Worm (Caenorhabditis elegans) whole organism, L1 larva: ENCODE data around the gene nspa-9.

ENCODE experiments used
- C34B4.2 ChIP-seq: sonication (generic microtip); optimal IDR thresholded peaks from 2 replicates; lab custom pipeline; 2017; ENCODE audit warnings: mild to moderate bottlenecking, missing genetic modification characterization, missing compliant biosample characterization
- F16B12.6 ChIP-seq: fragments of 150-350 bp; optimal IDR thresholded peaks from 2 replicates; lab custom pipeline; 2014; ENCODE audit warnings: missing biosample characterization, missing genetic modification characterization
- alr-1 ChIP-seq: fragments of 200-800 bp; sonication (Bioruptor generic); optimal IDR thresholded peaks from 2 replicates; lab custom pipeline; 2018; ENCODE audit warnings: borderline replicate concordance, mild to moderate bottlenecking, missing genetic modification characterization, missing compliant biosample characterization
- aly-2 ChIP-seq: fragments of 150-350 bp; optimal IDR thresholded peaks from 2 replicates; lab custom pipeline; 2014; ENCODE audit warnings: missing biosample characterization, missing genetic modification characterization
- ama-1 ChIP-seq: fragments of 150-350 bp; optimal IDR thresholded peaks from 2 replicates; lab custom pipeline; 2014
- blmp-1 ChIP-seq: fragments of 150-350 bp; optimal IDR thresholded peaks from 2 replicates; lab custom pipeline; 2014; ENCODE audit warnings: missing biosample characterization, missing genetic modification characterization
- ceh-63 ChIP-seq: fragments of 200-800 bp; sonication (Bioruptor generic); optimal IDR thresholded peaks from 2 replicates; lab custom pipeline; 2018; ENCODE audit warnings: mild to moderate bottlenecking, missing genetic modification characterization, missing compliant biosample characterization
- ceh-8 ChIP-seq: fragments of 200-800 bp; sonication (Bioruptor generic); optimal IDR thresholded peaks from 2 replicates; lab custom pipeline; 2018; ENCODE audit warnings: mild to moderate bottlenecking, missing genetic modification characterization, moderate library complexity, missing compliant biosample characterization
- ceh-82 ChIP-seq, 3 experiments: fragments of 150-350 bp in 1 of 3; sonication (generic microtip) in 2 of 3; optimal IDR thresholded peaks; 2 replicates each; lab custom pipeline; 2014 to 2017; ENCODE audit warnings: missing biosample characterization in 3 of 3, missing genetic modification characterization in 3 of 3
- ceh-88 ChIP-seq: fragments of 200-800 bp; sonication (Bioruptor generic); IDR thresholded peaks from 2 replicates; pipeline ENCODE4 v1.3.6; 2022; ENCODE audit warnings: missing genetic modification characterization, missing compliant biosample characterization
- ceh-90 ChIP-seq: sonication (generic microtip); optimal IDR thresholded peaks from 2 replicates; lab custom pipeline; 2016; ENCODE audit warnings: missing genetic modification characterization, missing compliant biosample characterization
- ces-1 ChIP-seq: fragments of 150-350 bp; optimal IDR thresholded peaks from 2 replicates; lab custom pipeline; 2014; ENCODE audit warnings: missing biosample characterization, missing genetic modification reagents, missing genetic modification characterization
- egl-13 ChIP-seq: sonication (generic microtip); optimal IDR thresholded peaks from 2 replicates; lab custom pipeline; 2016; ENCODE audit warnings: missing genotype, missing genetic modification reagents, missing genetic modification characterization, missing compliant biosample characterization
- egl-27 ChIP-seq, 2 experiments: fragments of 150-350 bp in 1 of 2; sonication (generic microtip); optimal IDR thresholded peaks; 3 replicates each; lab custom pipeline; 2017 to 2018; ENCODE audit warnings: missing biosample characterization in 2 of 2, missing genetic modification characterization in 2 of 2, missing genetic modification reagents in 2 of 2
- elt-2 ChIP-seq: sonication (generic microtip); optimal IDR thresholded peaks from 2 replicates; lab custom pipeline; 2016; ENCODE audit warnings: missing genetic modification characterization, mild to moderate bottlenecking, inconsistent platforms, missing compliant biosample characterization, missing genetic modification reagents
- elt-3 ChIP-seq, 6 experiments: fragments of 150-350 bp in 1 of 6; sonication (generic microtip); optimal IDR thresholded peaks; 2 replicates each; lab custom pipeline; 2017 to 2018; ENCODE audit warnings: missing biosample characterization in 6 of 6, missing genetic modification characterization in 6 of 6, inconsistent platforms in 1 of 6
- fkh-10 ChIP-seq: sonication (generic microtip); optimal IDR thresholded peaks from 2 replicates; lab custom pipeline; 2017; ENCODE audit warnings: missing biosample characterization, missing genetic modification reagents, missing genetic modification characterization
- fkh-4 ChIP-seq: sonication (generic microtip); optimal IDR thresholded peaks from 2 replicates; lab custom pipeline; 2016; ENCODE audit warnings: missing compliant biosample characterization, missing genetic modification characterization, borderline replicate concordance
- fos-1 ChIP-seq: fragments of 150-350 bp; optimal IDR thresholded peaks from 2 replicates; lab custom pipeline; 2014; ENCODE audit warnings: missing biosample characterization, missing genetic modification characterization
- grh-1 ChIP-seq: fragments of 200-800 bp; sonication (Bioruptor generic); IDR thresholded peaks from 2 replicates; pipeline ENCODE4 v1.3.6; 2022; ENCODE audit warnings: missing genetic modification reagents, missing genetic modification characterization, missing compliant biosample characterization
- hlh-4 ChIP-seq: sonication (generic microtip); optimal IDR thresholded peaks from 2 replicates; lab custom pipeline; 2016; ENCODE audit warnings: mild to moderate bottlenecking, missing genetic modification characterization, missing compliant biosample characterization
- hpl-2 ChIP-seq: fragments of 150-350 bp; optimal IDR thresholded peaks from 2 replicates; lab custom pipeline; 2014; ENCODE audit warnings: missing biosample characterization, missing genetic modification reagents, missing genetic modification characterization
- irx-1 ChIP-seq: sonication (generic microtip); optimal IDR thresholded peaks from 2 replicates; lab custom pipeline; 2016; ENCODE audit warnings: missing genetic modification characterization, missing compliant biosample characterization
- jun-1 ChIP-seq: fragments of 150-350 bp; optimal IDR thresholded peaks from 2 replicates; lab custom pipeline; 2014; ENCODE audit warnings: missing biosample characterization, missing genetic modification reagents, missing genetic modification characterization
- lin-35 ChIP-seq, 2 experiments: fragments of 150-350 bp; optimal IDR thresholded peaks; 2 replicates each; lab custom pipeline; 2014; ENCODE audit warnings: missing biosample characterization in 2 of 2, missing genetic modification characterization in 2 of 2, missing genetic modification reagents in 2 of 2
- lin-39 ChIP-seq: fragments of 150-350 bp; optimal IDR thresholded peaks from 2 replicates; lab custom pipeline; 2014; ENCODE audit warnings: missing biosample characterization, missing genetic modification reagents, missing genetic modification characterization
- lir-3 ChIP-seq: sonication (generic microtip); optimal IDR thresholded peaks from 2 replicates; lab custom pipeline; 2016; ENCODE audit warnings: mild to moderate bottlenecking, missing genetic modification characterization, moderate library complexity, missing compliant biosample characterization; ENCODE audit not compliant: poor library complexity
- lsy-2 ChIP-seq, 2 experiments: fragments of 150-350 bp; optimal IDR thresholded peaks; 2 replicates each; lab custom pipeline; 2014; ENCODE audit warnings: missing biosample characterization in 2 of 2, missing genetic modification characterization in 2 of 2
- mab-9 ChIP-seq: fragments of 200-800 bp; sonication (Bioruptor generic); IDR thresholded peaks from 2 replicates; pipeline ENCODE4 v1.3.6; 2022; ENCODE audit warnings: missing genetic modification reagents, missing genetic modification characterization, missing compliant biosample characterization
- mdl-1 ChIP-seq, 2 experiments: fragments of 150-350 bp; optimal IDR thresholded peaks; 2 replicates each; lab custom pipeline; 2014 to 2017; ENCODE audit warnings: missing biosample characterization in 2 of 2, missing genetic modification characterization in 2 of 2, inconsistent platforms in 1 of 2
- mep-1 ChIP-seq: fragments of 150-350 bp; optimal IDR thresholded peaks from 2 replicates; lab custom pipeline; 2014; ENCODE audit warnings: missing biosample characterization, missing genetic modification characterization
- nhr-11 ChIP-seq: fragments of 150-350 bp; optimal IDR thresholded peaks from 2 replicates; lab custom pipeline; 2014; ENCODE audit warnings: missing biosample characterization, missing genetic modification characterization
- nhr-12 ChIP-seq: sonication (generic microtip); optimal IDR thresholded peaks from 2 replicates; lab custom pipeline; 2017; ENCODE audit warnings: missing biosample characterization, missing genetic modification characterization
- nhr-19 ChIP-seq: fragments of 200-800 bp; sonication (Bioruptor generic); conservative IDR thresholded peaks from 2 replicates; pipeline ENCODE4 v1.3.6; 2022; ENCODE audit warnings: missing genetic modification characterization, missing compliant biosample characterization
- nhr-28 ChIP-seq: fragments of 150-350 bp; optimal IDR thresholded peaks from 2 replicates; lab custom pipeline; 2014; ENCODE audit warnings: missing biosample characterization, missing genetic modification characterization
- nhr-47 ChIP-seq: sonication (generic microtip); optimal IDR thresholded peaks from 2 replicates; lab custom pipeline; 2016; ENCODE audit warnings: mild to moderate bottlenecking, missing genetic modification characterization, moderate library complexity, missing compliant biosample characterization
- nhr-76 ChIP-seq: sonication (generic microtip); optimal IDR thresholded peaks from 2 replicates; lab custom pipeline; 2017; ENCODE audit warnings: missing biosample characterization, missing genetic modification characterization
- nhr-85 ChIP-seq: sonication (generic microtip); peaks from one replicate; lab custom pipeline; 2016; ENCODE audit warnings: missing genetic modification characterization, inconsistent platforms, missing compliant biosample characterization
- nhr-90 ChIP-seq: sonication (generic microtip); optimal IDR thresholded peaks from 2 replicates; lab custom pipeline; 2016; ENCODE audit warnings: mild to moderate bottlenecking, missing genetic modification characterization, missing compliant biosample characterization; ENCODE audit not compliant: poor library complexity
- pqm-1 ChIP-seq: sonication (generic microtip); optimal IDR thresholded peaks from 3 replicates; lab custom pipeline; 2017; ENCODE audit warnings: missing biosample characterization, missing genetic modification characterization
- skn-1 ChIP-seq: fragments of 150-350 bp; optimal IDR thresholded peaks from 2 replicates; lab custom pipeline; 2014; ENCODE audit warnings: missing biosample characterization, missing genetic modification characterization
- snpc-4 ChIP-seq: fragments of 150-350 bp; optimal IDR thresholded peaks from 2 replicates; lab custom pipeline; 2014; ENCODE audit warnings: missing biosample characterization, missing genetic modification characterization
- sox-4 ChIP-seq: sonication (generic microtip); optimal IDR thresholded peaks from 2 replicates; lab custom pipeline; 2016; ENCODE audit warnings: missing genetic modification characterization, missing compliant biosample characterization
- sup-37 ChIP-seq: fragments of 200-800 bp; sonication (Bioruptor generic); optimal IDR thresholded peaks from 2 replicates; lab custom pipeline; 2018; ENCODE audit warnings: mild to moderate bottlenecking, missing genetic modification characterization, missing compliant biosample characterization
- swsn-7 ChIP-seq: sonication (generic microtip); optimal IDR thresholded peaks from 2 replicates; lab custom pipeline; 2016; ENCODE audit warnings: missing genetic modification characterization, missing compliant biosample characterization
- tlp-1 ChIP-seq: fragments of 150-350 bp; optimal IDR thresholded peaks from 2 replicates; lab custom pipeline; 2014; ENCODE audit warnings: missing biosample characterization, missing genetic modification characterization
- unc-130 ChIP-seq: fragments of 150-350 bp; optimal IDR thresholded peaks from 2 replicates; lab custom pipeline; 2017; ENCODE audit warnings: missing biosample characterization, missing genetic modification characterization, inconsistent platforms
- unc-86 ChIP-seq: sonication (generic microtip); optimal IDR thresholded peaks from 2 replicates; lab custom pipeline; 2016; ENCODE audit warnings: missing genetic modification characterization, missing compliant biosample characterization
- unc-98 ChIP-seq: fragments of 200-800 bp; sonication (Bioruptor generic); IDR thresholded peaks from 2 replicates; pipeline ENCODE4 v1.3.6; 2022; ENCODE audit warnings: missing genetic modification characterization, missing compliant biosample characterization
- vab-15 ChIP-seq: sonication (generic microtip); optimal IDR thresholded peaks from 2 replicates; lab custom pipeline; 2017; ENCODE audit warnings: missing genotype, mild to moderate bottlenecking, missing genetic modification characterization, missing compliant biosample characterization
- zag-1 ChIP-seq: fragments of 150-350 bp; optimal IDR thresholded peaks from 2 replicates; lab custom pipeline; 2014; ENCODE audit warnings: missing biosample characterization, missing genetic modification characterization
- zip-4 ChIP-seq: fragments of 200-800 bp; sonication (Bioruptor generic); optimal IDR thresholded peaks from 2 replicates; lab custom pipeline; 2018; ENCODE audit warnings: mild to moderate bottlenecking, missing genetic modification characterization, moderate library complexity, missing compliant biosample characterization
- ztf-11 ChIP-seq, 2 experiments: sonication (generic microtip); optimal IDR thresholded peaks; 2 replicates each; lab custom pipeline; 2016 to 2017; ENCODE audit warnings: missing genetic modification characterization in 2 of 2, missing biosample characterization in 1 of 2, missing compliant biosample characterization in 1 of 2
- ztf-4 ChIP-seq: fragments of 150-350 bp; optimal IDR thresholded peaks from 2 replicates; lab custom pipeline; 2014; ENCODE audit warnings: missing biosample characterization, missing genetic modification characterization

Gene nspa-9

ce11 chrX:11723781-11724201 is 15.1 kb upstream of the nspa-9 start, which contains the start of gene D1053.4:
TSS of gene D1053.4 (minus strand) at chrX:11723800.
- no peak for TF ChIP-seq fkh-10 (GFP tag; lab: Kevin White, UChicago)
- no peak for TF ChIP-seq ztf-11 (tag; optimal IDR thresholded peaks at IDR 0.05; lab: Kevin White, UChicago)
- TF ChIP-seq ceh-90 (tag; lab: Kevin White, UChicago), result no peak
- no peak for TF ChIP-seq egl-13 (tag; lab: Kevin White, UChicago)
- no peak for TF ChIP-seq nhr-76
- TF ChIP-seq grh-1 (GFP tag; lab: Robert Waterston, UW), result no peak
- TF ChIP-seq ztf-4, result no peak
- no peak for TF ChIP-seq nhr-28 (tag; lab: Kevin White, UChicago)
- no peak for TF ChIP-seq skn-1
- TF ChIP-seq sox-4 (tag; lab: Kevin White, UChicago), result no peak
- peak; percentile 6 for TF ChIP-seq mep-1 (tag; lab: Kevin White, UChicago)
- no peak for TF ChIP-seq zag-1 (tag; lab: Kevin White, UChicago)
- no peak for TF ChIP-seq mab-9
- peak in 1 of 2 experiments; percentile 27 for TF ChIP-seq lin-35 (GFP tag; optimal IDR thresholded peaks at IDR 0.05; lab: Kevin White, UChicago)
- peak in 1 of 2 experiments; percentile 1 for TF ChIP-seq lsy-2 (tag; optimal IDR thresholded peaks at IDR 0.05; lab: Kevin White, UChicago)
- no peak for TF ChIP-seq nhr-11 (tag; lab: Kevin White, UChicago)
- TF ChIP-seq zip-4 (GFP tag; lab: Kevin White, UChicago), result no peak
- peak; percentile 10 for TF ChIP-seq jun-1
- TF ChIP-seq pqm-1 (tag; lab: Kevin White, UChicago), result no peak
- no peak for TF ChIP-seq ceh-63 (GFP tag; lab: Kevin White, UChicago)
- peak; percentile 79 for TF ChIP-seq elt-2
- no peak for TF ChIP-seq egl-27 (tag; optimal IDR thresholded peaks at IDR 0.05; lab: Kevin White, UChicago)
- TF ChIP-seq fkh-4 (tag; lab: Kevin White, UChicago), result no peak
- TF ChIP-seq unc-130 (tag; lab: Kevin White, UChicago), result no peak
- TF ChIP-seq snpc-4 (tag; lab: Kevin White, UChicago), result no peak
- TF ChIP-seq vab-15, result no peak
- TF ChIP-seq mdl-1 (tag; optimal IDR thresholded peaks at IDR 0.05; lab: Kevin White, UChicago), result no peak
- TF ChIP-seq tlp-1, result no peak
- no peak for TF ChIP-seq hpl-2 (GFP tag; lab: Kevin White, UChicago)
- no peak for TF ChIP-seq ceh-8 (GFP tag; lab: Kevin White, UChicago)
- no peak for TF ChIP-seq ama-1 (lab: Kevin White, UChicago)
- TF ChIP-seq lir-3 (tag; lab: Kevin White, UChicago), result no peak
- no peak for TF ChIP-seq hlh-4 (tag; lab: Kevin White, UChicago)
- no peak for TF ChIP-seq sup-37
- no peak for TF ChIP-seq unc-86 (tag; lab: Kevin White, UChicago)
- no peak for TF ChIP-seq lin-39 (tag; lab: Kevin White, UChicago)
- TF ChIP-seq nhr-47 (tag; lab: Kevin White, UChicago), result no peak
- TF ChIP-seq unc-98 (GFP tag; lab: Robert Waterston, UW), result no peak
- no peak for TF ChIP-seq aly-2 (tag; lab: Kevin White, UChicago)
- no peak for TF ChIP-seq nhr-85
- no peak for TF ChIP-seq ceh-88
- TF ChIP-seq elt-3 (tag; optimal IDR thresholded peaks at IDR 0.05; lab: Kevin White, UChicago), result peak in 1 of 6 experiments; percentile 2
- no peak for TF ChIP-seq nhr-19 (GFP tag; lab: Robert Waterston, UW)
- peak; percentile 22 for TF ChIP-seq ces-1 (GFP tag; lab: Kevin White, UChicago)
- no peak for TF ChIP-seq nhr-90
- TF ChIP-seq ceh-82 (tag; optimal IDR thresholded peaks at IDR 0.05; lab: Kevin White, UChicago), result no peak
- no peak for TF ChIP-seq fos-1
- peak; percentile 63 for TF ChIP-seq blmp-1 (tag; lab: Kevin White, UChicago)
- TF ChIP-seq swsn-7 (tag; lab: Kevin White, UChicago), result no peak
- no peak for TF ChIP-seq C34B4.2 (tag; lab: Kevin White, UChicago)
- TF ChIP-seq alr-1, result no peak
- TF ChIP-seq F16B12.6 (tag; lab: Kevin White, UChicago), result no peak
- TF ChIP-seq irx-1 (tag; lab: Kevin White, UChicago), result no peak
- no peak for TF ChIP-seq nhr-12 (tag; lab: Kevin White, UChicago)
